Worm (Caenorhabditis elegans) whole organism, late embryonic: ENCODE measurements around the gene T16H12.13.

Experiments
- C38D4.7 ChIP-seq: fragments of 200-800 bp; sonication (Bioruptor generic); optimal IDR thresholded peaks from 2 replicates; lab custom pipeline; 2018; ENCODE audit warnings: mild to moderate bottlenecking, missing genetic modification characterization, moderate library complexity, missing compliant biosample characterization
- ceh-31 ChIP-seq: sonication (generic microtip); optimal IDR thresholded peaks from 2 replicates; lab custom pipeline; 2016; ENCODE audit warnings: missing genetic modification characterization, missing compliant biosample characterization
- pag-3 ChIP-seq: sonication (generic microtip); optimal IDR thresholded peaks from 2 replicates; lab custom pipeline; 2016; ENCODE audit warnings: missing compliant biosample characterization, missing genetic modification characterization, borderline replicate concordance
- pqm-1 ChIP-seq: sonication (generic microtip); optimal IDR thresholded peaks from 2 replicates; lab custom pipeline; 2016; ENCODE audit warnings: missing genetic modification characterization, missing compliant biosample characterization
- tbx-2 ChIP-seq: sonication (generic microtip); optimal IDR thresholded peaks from 2 replicates; lab custom pipeline; 2016; ENCODE audit warnings: missing genetic modification characterization, missing compliant biosample characterization

DNA sequence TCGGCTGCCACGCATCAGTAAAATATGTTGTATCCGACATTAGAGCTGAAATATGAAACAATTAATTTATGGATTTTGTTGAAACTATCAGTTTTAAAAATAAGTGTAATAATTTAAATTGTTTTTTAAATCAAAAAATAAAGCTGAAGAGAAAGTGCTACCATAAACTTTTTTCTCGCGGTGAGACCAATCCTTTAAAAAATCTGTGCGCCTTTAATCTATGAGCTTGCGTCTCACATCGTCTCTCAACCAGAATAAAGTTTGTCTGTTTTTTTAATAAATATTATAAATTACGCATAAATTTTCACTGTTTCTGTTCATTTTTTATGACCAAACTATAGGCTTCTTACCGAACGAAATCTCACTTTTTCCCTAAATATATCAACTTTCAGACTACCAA, 2.0 kb upstream of the T16H12.13 start, which contains the start of gene T16H12.3:
- no peak for TF ChIP-seq tbx-2 (tag; lab: Kevin White, UChicago)
- TF ChIP-seq pqm-1 (tag; lab: Kevin White, UChicago) = no peak
- no peak for TF ChIP-seq C38D4.7 (GFP tag; lab: Kevin White, UChicago)
- no peak for TF ChIP-seq pag-3 (tag; lab: Kevin White, UChicago)
- TF ChIP-seq ceh-31 (tag; lab: Kevin White, UChicago) = no peak
